Worm (Caenorhabditis elegans): Measurements from ENCODE around the gene aptf-1.

DNA sequence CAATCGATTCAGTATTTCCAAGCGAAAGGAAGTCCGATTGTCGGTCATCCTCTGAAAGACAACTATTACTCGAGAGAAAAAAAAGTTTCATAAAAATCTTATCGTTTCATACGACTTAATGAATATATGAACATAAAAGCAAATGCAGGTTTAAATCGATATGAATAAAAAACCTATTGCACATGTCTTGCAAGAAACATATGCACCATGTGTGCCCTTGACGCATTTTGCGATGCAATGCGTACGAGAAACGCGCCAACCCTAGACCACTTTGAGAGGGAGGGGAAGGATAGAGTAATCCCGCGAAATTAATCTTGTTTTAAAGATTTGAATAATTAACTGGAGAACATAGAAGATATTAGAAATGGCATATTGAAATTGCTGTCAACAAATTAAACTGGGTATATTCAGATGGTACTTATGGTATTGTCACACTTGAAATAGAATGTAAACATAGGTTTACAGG, 1.4 kb upstream of the aptf-1 start, which contains the start of gene atg-16.2:
- TF ChIP-seq unc-39 (tag; optimal IDR thresholded peaks at IDR 0.05) (no peak), snpc-1.2 (GFP tag; IDR thresholded peaks at IDR 0.05) (no peak), ceh-82 (tag; optimal IDR thresholded peaks at IDR 0.05) (no peak), snpc-4 (tag; optimal IDR thresholded peaks at IDR 0.05) (no peak)
